Fruit fly (Drosophila melanogaster): ENCODE data around the gene CG33493.

Gene CG33493

DNA sequence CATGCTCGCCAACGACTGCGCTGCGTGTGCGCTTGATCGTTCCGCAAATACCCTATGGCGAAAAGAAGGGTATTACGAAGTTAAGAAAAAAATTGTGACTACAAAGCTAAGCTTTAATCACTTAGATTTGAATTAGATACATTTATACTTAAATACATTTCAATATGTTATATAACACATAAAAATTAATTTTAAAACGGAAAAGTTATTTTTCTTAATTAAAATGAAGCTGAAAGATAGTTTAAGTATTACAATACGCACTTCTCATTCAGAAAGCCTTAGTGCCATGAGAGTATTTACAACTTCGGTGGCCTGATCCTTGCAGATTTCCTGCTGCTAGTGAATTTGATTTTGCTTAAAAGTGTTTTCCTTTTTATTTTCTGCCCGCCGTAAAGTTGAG is 47.7 kb upstream of the CG33493 start (continued):
- TF ChIP-seq Oli (tag; optimal IDR thresholded peaks at IDR 0.05) (peak; percentile 13), prd (optimal IDR thresholded peaks at IDR 0.05) (no peak), prd (GFP tag; IDR thresholded peaks at IDR 0.05) (no peak), Pdp1 (GFP tag; optimal IDR thresholded peaks at IDR 0.05) (peak in 1 of 2 experiments; percentile 29), sd (tag; optimal IDR thresholded peaks at IDR 0.05) (no peak), Dref (GFP tag; IDR thresholded peaks at IDR 0.05) (no peak), CG17912 (GFP tag; optimal IDR thresholded peaks at IDR 0.05) (no peak), CG1603 (tag; optimal IDR thresholded peaks at IDR 0.05) (no peak), ab (GFP tag; optimal IDR thresholded peaks at IDR 0.05) (no peak), nom (GFP tag; optimal IDR thresholded peaks at IDR 0.05) (no peak), CG5953 (GFP tag; IDR thresholded peaks at IDR 0.05) (no peak), gem (tag; optimal IDR thresholded peaks at IDR 0.05) (peak; percentile 46), CG9727 (GFP tag; optimal IDR thresholded peaks at IDR 0.05) (peak; percentile 4), zf30C (GFP tag; optimal IDR thresholded peaks at IDR 0.05) (no peak), Side (GFP tag; optimal IDR thresholded peaks at IDR 0.05) (no peak), CG7556 (GFP tag; optimal IDR thresholded peaks at IDR 0.05) (peak; percentile 55), tgo (GFP tag; IDR thresholded peaks at IDR 0.05) (no peak; the same call in 2 of the 3 replicates), slou (GFP tag; optimal IDR thresholded peaks at IDR 0.05) (no peak), Gug (GFP tag; IDR thresholded peaks at IDR 0.05) (no peak), sna (GFP tag; IDR thresholded peaks at IDR 0.05; ENCODE audit: partially characterized antibody) (no peak), Elba2 (GFP tag; optimal IDR thresholded peaks at IDR 0.05) (no peak), jing (GFP tag; optimal IDR thresholded peaks at IDR 0.05) (no peak), CG9437 (GFP tag; optimal IDR thresholded peaks at IDR 0.05) (no peak), klu (GFP tag; IDR thresholded peaks at IDR 0.05) (no peak), CG11456 (GFP tag; IDR thresholded peaks at IDR 0.05) (no peak), grau (tag; optimal IDR thresholded peaks at IDR 0.05) (peak; percentile 28), Stat92E (GFP tag; optimal IDR thresholded peaks at IDR 0.05) (no peak), Tbp (GFP tag; optimal IDR thresholded peaks at IDR 0.05) (no peak), CG30020 (tag; optimal IDR thresholded peaks at IDR 0.05) (no peak), Meics (GFP tag; optimal IDR thresholded peaks at IDR 0.05) (peak; percentile 41), yki (optimal IDR thresholded peaks at IDR 0.05) (no peak), CG3726 (GFP tag; IDR thresholded peaks at IDR 0.05) (no peak), Mad (GFP tag; optimal IDR thresholded peaks at IDR 0.05) (no peak), CG8924 (tag; optimal IDR thresholded peaks at IDR 0.05) (no peak), Hsf (GFP tag; optimal IDR thresholded peaks at IDR 0.05) (no peak), CG2678 (tag; optimal IDR thresholded peaks at IDR 0.05) (peak; percentile 39), NK7.1 (GFP tag; optimal IDR thresholded peaks at IDR 0.05) (no peak), CG6854 (GFP tag; optimal IDR thresholded peaks at IDR 0.05) (peak; percentile 25), emc (GFP tag; optimal IDR thresholded peaks at IDR 0.05) (no peak), Dek (tag; optimal IDR thresholded peaks at IDR 0.05) (no peak), usp (GFP tag; optimal IDR thresholded peaks at IDR 0.05) (no peak), ac (GFP tag; optimal IDR thresholded peaks at IDR 0.05) (no peak), hbn (GFP tag; IDR thresholded peaks at IDR 0.05; ENCODE audit: partially characterized antibody) (no peak), CG32772 (GFP tag; IDR thresholded peaks at IDR 0.05) (no peak), dan (GFP tag; IDR thresholded peaks at IDR 0.05) (no peak), pho (GFP tag; optimal IDR thresholded peaks at IDR 0.05) (no peak), CG8388 (GFP tag; optimal IDR thresholded peaks at IDR 0.05) (no peak), Abd-B (GFP tag; optimal IDR thresholded peaks at IDR 0.05) (peak; percentile 5), kah (GFP tag; optimal IDR thresholded peaks at IDR 0.05) (no peak), TFAM (GFP tag; optimal IDR thresholded peaks at IDR 0.05) (no peak), CG32532 (GFP tag; IDR thresholded peaks at IDR 0.05) (no peak), CG15269 (tag; optimal IDR thresholded peaks at IDR 0.05) (peak; percentile 11)

Data from whole organism, embryonic.